Fruit fly (Drosophila melanogaster): ENCODE data around the gene mldr.
A peak's percentile ranks its signal among the peaks of the same experiment; 100 is the strongest.

The mldr gene

dm6 chrX:6332988-6333719 lies 42.1 kb downstream of the mldr start:
- TF ChIP-seq toe (GFP tag; optimal IDR thresholded peaks at IDR 0.05) = no peak
- TF ChIP-seq cic (GFP tag; optimal IDR thresholded peaks at IDR 0.05) = no peak
- no peak for TF ChIP-seq CG1620 (GFP tag; optimal IDR thresholded peaks at IDR 0.05)
- peak; percentile 47 for TF ChIP-seq CG5204 (GFP tag; optimal IDR thresholded peaks at IDR 0.05)
- peak; percentile 23 for TF ChIP-seq CG7045 (GFP tag; optimal IDR thresholded peaks at IDR 0.05)
- TF ChIP-seq kay (GFP tag; ENCODE audit: borderline replicate concordance) = peak; percentile 36
- peak; percentile 65 for TF ChIP-seq tj (GFP tag; optimal IDR thresholded peaks at IDR 0.05)
- TF ChIP-seq CG12768 (GFP tag; optimal IDR thresholded peaks at IDR 0.05) = peak; percentile 30
- TF ChIP-seq CG11617 (GFP tag; optimal IDR thresholded peaks at IDR 0.05) = peak; percentile 57
- TF ChIP-seq bab1 (GFP tag; optimal IDR thresholded peaks at IDR 0.05) = peak; percentile 53
- TF ChIP-seq CG7101 (tag; optimal IDR thresholded peaks at IDR 0.05) = no peak
- TF ChIP-seq ovo (GFP tag; optimal IDR thresholded peaks at IDR 0.05) = no peak
- TF ChIP-seq Mnt (GFP tag; optimal IDR thresholded peaks at IDR 0.05) = peak; percentile 37
- TF ChIP-seq Clk (GFP tag; optimal IDR thresholded peaks at IDR 0.05) = no peak
- TF ChIP-seq pad (GFP tag; optimal IDR thresholded peaks at IDR 0.05) = peak; percentile 14
- peak; percentile 23 for TF ChIP-seq Crg-1 (GFP tag; optimal IDR thresholded peaks at IDR 0.05)
- TF ChIP-seq CG33017 (tag; optimal IDR thresholded peaks at IDR 0.05) = no peak
- TF ChIP-seq Hr96 (GFP tag; optimal IDR thresholded peaks at IDR 0.05) = peak; percentile 53

- TF ChIP-seq Clk (GFP tag; optimal IDR thresholded peaks at IDR 0.05) (no peak), CG14711 (tag; optimal IDR thresholded peaks at IDR 0.05) (no peak), CG5204 (GFP tag; optimal IDR thresholded peaks at IDR 0.05) (no peak), CG12768 (GFP tag; optimal IDR thresholded peaks at IDR 0.05) (no peak), CG7045 (GFP tag; optimal IDR thresholded peaks at IDR 0.05) (no peak), cic (GFP tag; optimal IDR thresholded peaks at IDR 0.05) (no peak), CG33017 (tag; optimal IDR thresholded peaks at IDR 0.05) (no peak), toe (GFP tag; optimal IDR thresholded peaks at IDR 0.05) (no peak), CG1620 (GFP tag; optimal IDR thresholded peaks at IDR 0.05) (no peak)
These were observed 43.8 kb downstream of the mldr start for dm6 chrX:6334945-6335344.

- TF ChIP-seq CG1620 (GFP tag; optimal IDR thresholded peaks at IDR 0.05) = no peak
- TF ChIP-seq CG5204 (GFP tag; optimal IDR thresholded peaks at IDR 0.05) = no peak
- TF ChIP-seq cnc (optimal IDR thresholded peaks at IDR 0.05) = no peak
- no peak for TF ChIP-seq toe (GFP tag; optimal IDR thresholded peaks at IDR 0.05)
- TF ChIP-seq pad (GFP tag; optimal IDR thresholded peaks at IDR 0.05) = no peak
- TF ChIP-seq kay (GFP tag; ENCODE audit: borderline replicate concordance) = no peak
- no peak for TF ChIP-seq cic (GFP tag; optimal IDR thresholded peaks at IDR 0.05)
- TF ChIP-seq CG12768 (GFP tag; optimal IDR thresholded peaks at IDR 0.05) = no peak
- TF ChIP-seq CG11617 (GFP tag; optimal IDR thresholded peaks at IDR 0.05) = no peak
- TF ChIP-seq tj (GFP tag; optimal IDR thresholded peaks at IDR 0.05) = no peak
These were observed 46.6 kb downstream of the mldr start, which contains the start of gene CG3842 for dm6 chrX:6337702-6338101. Gene CG3842, plus strand, starts transcription at chrX:6337762.

dm6 chrX:6338738-6339614 lies 47.9 kb downstream of the mldr start:
- TF ChIP-seq tj (GFP tag; optimal IDR thresholded peaks at IDR 0.05) (peak; percentile 13), CG7101 (tag; optimal IDR thresholded peaks at IDR 0.05) (peak; percentile 17), CG14711 (tag; optimal IDR thresholded peaks at IDR 0.05) (no peak)

- TF ChIP-seq Crg-1 (GFP tag; optimal IDR thresholded peaks at IDR 0.05) = no peak
- TF ChIP-seq CG33017 (tag; optimal IDR thresholded peaks at IDR 0.05) = peak; percentile 47
- TF ChIP-seq cnc (optimal IDR thresholded peaks at IDR 0.05) = no peak
- peak; percentile 39 for TF ChIP-seq CG7101 (tag; optimal IDR thresholded peaks at IDR 0.05)
- no peak for TF ChIP-seq Hr96 (GFP tag; optimal IDR thresholded peaks at IDR 0.05)
- no peak for TF ChIP-seq tj (GFP tag; optimal IDR thresholded peaks at IDR 0.05)
- TF ChIP-seq bab1 (GFP tag; optimal IDR thresholded peaks at IDR 0.05) = no peak
- TF ChIP-seq cic (GFP tag; optimal IDR thresholded peaks at IDR 0.05) = no peak
- no peak for TF ChIP-seq kay (GFP tag; ENCODE audit: borderline replicate concordance)
- peak; percentile 10 for TF ChIP-seq CG1620 (GFP tag; optimal IDR thresholded peaks at IDR 0.05)
- no peak for TF ChIP-seq ovo (GFP tag; optimal IDR thresholded peaks at IDR 0.05)
- TF ChIP-seq toe (GFP tag; optimal IDR thresholded peaks at IDR 0.05) = no peak
- TF ChIP-seq CG7045 (GFP tag; optimal IDR thresholded peaks at IDR 0.05) = no peak
- TF ChIP-seq CG12768 (GFP tag; optimal IDR thresholded peaks at IDR 0.05) = no peak
- no peak for TF ChIP-seq CG11617 (GFP tag; optimal IDR thresholded peaks at IDR 0.05)
- no peak for TF ChIP-seq CG5204 (GFP tag; optimal IDR thresholded peaks at IDR 0.05)
- TF ChIP-seq pad (GFP tag; optimal IDR thresholded peaks at IDR 0.05) = no peak
- peak; percentile 63 for TF ChIP-seq CG14711 (tag; optimal IDR thresholded peaks at IDR 0.05)
- TF ChIP-seq Clk (GFP tag; optimal IDR thresholded peaks at IDR 0.05) = no peak
- no peak for TF ChIP-seq Mnt (GFP tag; optimal IDR thresholded peaks at IDR 0.05)
These were observed 49.0 kb downstream of the mldr start for dm6 chrX:6339970-6340548.

Measured in whole organism, adult.